Worm (Caenorhabditis elegans) whole organism, late embryonic: ENCODE data around the gene ncr-2.

Experiments used
- T23F11.4 ChIP-seq: fragments of 200-800 bp; sonication (Bioruptor generic); optimal IDR thresholded peaks from 2 replicates; lab custom pipeline; 2018; ENCODE audit warnings: mild to moderate bottlenecking, missing genetic modification characterization, missing compliant biosample characterization
- che-1 ChIP-seq: sonication (generic microtip); optimal IDR thresholded peaks from 2 replicates; lab custom pipeline; 2016; ENCODE audit warnings: mild to moderate bottlenecking, missing genetic modification characterization, missing compliant biosample characterization
- dve-1 ChIP-seq: sonication (generic microtip); optimal IDR thresholded peaks from 2 replicates; lab custom pipeline; 2017; ENCODE audit warnings: antibody characterized with exemption, mild to moderate bottlenecking, missing genetic modification characterization, missing compliant biosample characterization
- elt-2 ChIP-seq: sonication (generic microtip); optimal IDR thresholded peaks from 2 replicates; lab custom pipeline; 2016; ENCODE audit warnings: missing genetic modification reagents, missing genetic modification characterization, missing compliant biosample characterization
- nfya-1 ChIP-seq: sonication (generic microtip); optimal IDR thresholded peaks from 2 replicates; lab custom pipeline; 2017; ENCODE audit warnings: missing genetic modification characterization, mild to moderate bottlenecking, missing compliant biosample characterization, antibody characterized with exemption, moderate library complexity
- nhr-11 ChIP-seq: fragments of 150-350 bp; optimal IDR thresholded peaks from 2 replicates; lab custom pipeline; 2014; ENCODE audit warnings: missing biosample characterization, missing genetic modification characterization
- pha-4 ChIP-seq: fragments of 150-350 bp; optimal IDR thresholded peaks from 2 replicates; lab custom pipeline; 2018; ENCODE audit warnings: missing biosample characterization, missing genetic modification reagents, missing genetic modification characterization
- pqm-1 ChIP-seq: sonication (generic microtip); optimal IDR thresholded peaks from 2 replicates; lab custom pipeline; 2016; ENCODE audit warnings: missing genetic modification characterization, missing compliant biosample characterization
- rnt-1 ChIP-seq: sonication (generic microtip); optimal IDR thresholded peaks from 2 replicates; lab custom pipeline; 2016; ENCODE audit warnings: missing genetic modification characterization, missing compliant biosample characterization

DNA sequence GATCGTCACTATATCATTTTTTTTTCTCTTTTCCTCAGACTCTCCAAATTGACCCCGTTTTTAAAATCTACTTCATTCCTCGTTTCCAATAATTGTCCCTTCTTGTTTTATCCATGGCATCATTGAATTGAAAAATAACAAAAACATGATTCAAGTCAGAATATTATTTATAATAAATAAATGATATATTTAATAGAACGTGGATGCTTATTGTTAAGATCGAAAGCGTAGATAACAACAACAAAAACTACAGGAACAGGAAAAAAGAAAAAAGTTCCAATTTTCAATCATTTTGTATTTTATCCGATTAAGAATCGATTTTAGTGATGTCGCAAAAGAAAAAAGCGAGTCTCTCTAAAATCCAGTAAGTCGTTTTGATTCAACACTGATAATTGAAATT is 54.2 kb downstream of the ncr-2 start, which contains the start of gene F10E9.2:
- no peak for TF ChIP-seq che-1 (tag; lab: Kevin White, UChicago)
- TF ChIP-seq elt-2 (tag; lab: Kevin White, UChicago), result no peak
- no peak for TF ChIP-seq T23F11.4 (GFP tag; lab: Kevin White, UChicago)
- no peak for TF ChIP-seq pqm-1 (tag; lab: Kevin White, UChicago)
- TF ChIP-seq pha-4 (tag; lab: Kevin White, UChicago), result no peak
- no peak for TF ChIP-seq rnt-1
- TF ChIP-seq nfya-1 (tag; lab: Kevin White, UChicago), result no peak
- TF ChIP-seq nhr-11, result no peak
- no peak for TF ChIP-seq dve-1 (tag; lab: Kevin White, UChicago)
